Fruit fly (Drosophila melanogaster): ENCODE results near the gene Obp28a.

Obp28a gene

DNA sequence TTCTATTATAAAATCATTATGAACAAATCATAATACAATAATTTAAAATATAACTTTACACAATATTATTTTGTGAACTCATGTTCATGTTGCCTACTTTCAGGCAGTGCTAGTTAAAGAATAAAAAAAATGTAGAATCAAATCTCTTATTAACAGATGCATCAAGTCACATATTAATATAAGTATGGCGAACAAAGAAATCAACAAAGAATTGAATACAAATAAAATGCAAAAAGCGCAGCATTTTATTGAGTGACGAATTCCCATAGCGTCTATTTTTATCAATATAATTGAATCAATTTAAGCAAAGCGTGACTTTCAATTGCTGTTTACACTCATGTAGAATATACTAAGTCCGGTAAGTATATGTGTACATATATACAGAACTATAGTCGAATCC, 49.3 kb downstream of the Obp28a start:
- no peak for TF ChIP-seq EcR (GFP tag; optimal IDR thresholded peaks at IDR 0.05)
- TF ChIP-seq CG8478 (optimal IDR thresholded peaks at IDR 0.05) = no peak
- no peak for TF ChIP-seq pan (optimal IDR thresholded peaks at IDR 0.05)
- no peak for TF ChIP-seq Dll (optimal IDR thresholded peaks at IDR 0.05)
- no peak for TF ChIP-seq psq (optimal IDR thresholded peaks at IDR 0.05)
- TF ChIP-seq usp (GFP tag; optimal IDR thresholded peaks at IDR 0.05) = no peak

All from whole organism.